Worm (Caenorhabditis elegans): ENCODE results near the gene tmem-231.

DNA sequence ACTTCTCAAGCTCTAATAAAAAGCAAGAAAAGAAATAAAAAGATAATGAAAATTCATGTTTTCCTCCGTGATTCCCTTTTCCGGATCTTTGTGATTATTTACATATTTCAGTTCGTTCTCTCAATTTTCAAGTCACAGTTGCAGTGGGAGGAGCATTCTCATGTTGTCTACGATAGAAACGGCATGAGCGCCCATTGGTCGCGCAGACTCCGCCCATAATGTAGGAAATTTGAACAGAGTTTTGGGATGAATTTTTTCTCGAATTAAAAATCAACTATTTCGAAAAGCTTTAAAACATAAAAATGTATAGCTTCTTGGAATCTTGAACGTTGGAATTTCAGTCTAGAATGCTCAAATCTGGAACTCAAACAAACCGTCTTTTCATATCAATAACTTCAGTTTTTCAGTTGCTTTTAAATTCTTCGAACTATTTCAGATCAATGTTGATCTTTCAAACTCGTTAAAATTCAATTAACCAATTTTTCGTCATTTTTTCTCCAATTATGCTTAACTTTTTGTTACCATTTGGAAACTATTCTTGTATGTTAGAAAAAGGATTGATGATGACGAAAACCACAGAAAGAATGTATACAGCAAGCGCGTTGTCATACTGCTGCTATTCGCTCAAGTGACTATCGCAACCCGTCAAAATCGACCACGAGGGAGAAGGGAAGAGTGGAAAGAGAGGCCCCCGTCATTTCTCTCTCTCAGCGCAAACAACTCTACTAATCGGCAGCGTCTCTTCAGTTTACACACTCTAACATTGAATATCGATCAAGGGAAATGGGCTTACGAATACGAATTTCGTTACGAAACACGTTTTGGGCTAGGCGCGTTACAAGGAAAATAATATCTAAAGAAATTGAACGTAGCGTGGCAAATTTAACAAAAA is 5.2 kb downstream of the tmem-231 start:
- no peak; the same call in 1 of the 2 replicates for TF ChIP-seq tab-1 (GFP tag; IDR thresholded peaks at IDR 0.05)
- TF ChIP-seq med-1 (GFP tag; optimal IDR thresholded peaks at IDR 0.05; ENCODE audit: insufficient read depth) = no peak
- TF ChIP-seq flt-1 (GFP tag; IDR thresholded peaks at IDR 0.05) = peak; percentile 83
- peak; percentile 86 for TF ChIP-seq ztf-29 (GFP tag; IDR thresholded peaks at IDR 0.05)
- no peak for TF ChIP-seq klf-2 (GFP tag; conservative IDR thresholded peaks at IDR 0.05)
- peak; percentile 35; the same call in 1 of the 2 replicates for TF ChIP-seq ztf-23 (GFP tag; IDR thresholded peaks at IDR 0.05)

All from whole organism, midembryonic.